Worm (Caenorhabditis elegans) whole organism, mixed stage, embryonic: ENCODE data around the gene W02A2.5.

ENCODE experiments used
- blmp-1 ChIP-seq: fragments of 150-350 bp; optimal IDR thresholded peaks from 2 replicates; lab custom pipeline; 2014; ENCODE audit warnings: missing biosample characterization, missing genetic modification characterization
- ceh-43 ChIP-seq: fragments of 200-800 bp; sonication (Bioruptor generic); optimal IDR thresholded peaks from 2 replicates; lab custom pipeline; 2018; ENCODE audit warnings: mild to moderate bottlenecking, missing genetic modification characterization, moderate library complexity, missing compliant biosample characterization
- elt-3 ChIP-seq: fragments of 150-350 bp; optimal IDR thresholded peaks from 2 replicates; lab custom pipeline; 2014; ENCODE audit warnings: missing biosample characterization, missing genetic modification characterization
- lin-32 ChIP-seq: fragments of 200-800 bp; sonication (Bioruptor generic); optimal IDR thresholded peaks from 2 replicates; lab custom pipeline; 2018; ENCODE audit warnings: mild to moderate bottlenecking, missing genetic modification characterization, missing compliant biosample characterization
- nhr-12 ChIP-seq: fragments of 150-350 bp; optimal IDR thresholded peaks from 2 replicates; lab custom pipeline; 2014; ENCODE audit warnings: missing biosample characterization, missing genetic modification characterization
- nhr-237 ChIP-seq: fragments of 150-350 bp; optimal IDR thresholded peaks from 2 replicates; lab custom pipeline; 2014; ENCODE audit warnings: missing biosample characterization, missing genetic modification characterization
- snpc-4 ChIP-seq: fragments of 150-350 bp; optimal IDR thresholded peaks from 2 replicates; lab custom pipeline; 2014; ENCODE audit warnings: missing biosample characterization, missing genetic modification characterization
- tbx-8 ChIP-seq: fragments of 200-800 bp; sonication (Bioruptor generic); optimal IDR thresholded peaks from 2 replicates; lab custom pipeline; 2018; ENCODE audit warnings: mild to moderate bottlenecking, missing genetic modification characterization, moderate library complexity, missing compliant biosample characterization
- unc-39 ChIP-seq: fragments of 150-350 bp; optimal IDR thresholded peaks from 2 replicates; lab custom pipeline; 2014; ENCODE audit warnings: missing biosample characterization, missing genetic modification characterization
- unc-62 ChIP-seq: fragments of 150-350 bp; optimal IDR thresholded peaks from 2 replicates; lab custom pipeline; 2014; ENCODE audit warnings: missing biosample characterization, missing genetic modification reagents, missing genetic modification characterization

DNA sequence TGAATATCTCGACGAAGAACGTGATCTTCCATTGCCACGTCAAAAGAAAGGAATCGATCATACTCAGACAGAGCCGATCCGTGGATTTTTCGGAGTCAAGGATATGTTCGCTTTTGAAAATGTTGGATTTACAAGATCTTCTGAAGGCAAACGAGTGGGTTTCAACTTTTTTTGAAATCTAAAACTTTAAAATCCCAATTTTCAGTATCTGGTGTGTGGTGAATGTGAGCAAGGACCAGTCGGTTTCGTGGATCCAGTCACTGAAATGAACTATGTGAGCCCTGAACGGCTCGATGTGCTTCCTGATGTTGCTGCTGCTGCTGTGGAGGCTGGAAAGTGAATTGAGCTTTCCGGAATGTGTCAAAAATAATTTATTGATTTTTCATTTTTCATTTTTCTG is 44.2 kb downstream of the W02A2.5 start, which contains the start of gene lsm-3:
- TF ChIP-seq lin-32 (GFP tag; lab: Kevin White, UChicago) (no peak), nhr-12 (tag; lab: Kevin White, UChicago) (no peak), tbx-8 (GFP tag; lab: Kevin White, UChicago) (no peak), snpc-4 (tag; lab: Kevin White, UChicago) (no peak), unc-62 (GFP tag; lab: Kevin White, UChicago) (no peak), ceh-43 (GFP tag; lab: Kevin White, UChicago) (no peak), nhr-237 (tag; lab: Kevin White, UChicago) (no peak), elt-3 (tag; lab: Kevin White, UChicago) (no peak), blmp-1 (no peak), unc-39 (tag; lab: Kevin White, UChicago) (no peak)
